Fruit fly (Drosophila melanogaster): ENCODE measurements around the gene dos.

dm6 chr3L:2589167-2589910, at the start of gene dos:
- no peak for TF ChIP-seq pan (optimal IDR thresholded peaks at IDR 0.05)
- no peak for TF ChIP-seq usp (GFP tag; optimal IDR thresholded peaks at IDR 0.05)
- TF ChIP-seq Dll (optimal IDR thresholded peaks at IDR 0.05), result no peak
